Fruit fly (Drosophila melanogaster) whole organism, adult: Measurements from ENCODE around the gene cert.

Experiments
- CG11617 ChIP-seq: fragments of 200-800 bp; sonication (Bioruptor generic); optimal IDR thresholded peaks from 2 replicates; lab custom pipeline; 2017; ENCODE audit warnings: mild to moderate bottlenecking, missing biosample characterization, missing genetic modification reagents, missing genetic modification characterization
- CG12768 ChIP-seq: fragments of 200-800 bp; sonication (Bioruptor generic); optimal IDR thresholded peaks from 2 replicates; lab custom pipeline; 2017; ENCODE audit warnings: missing biosample characterization, missing genetic modification characterization, mild to moderate bottlenecking, moderate library complexity, missing genetic modification reagents
- CG33017 ChIP-seq: fragments of 200-800 bp; sonication (Bioruptor generic); optimal IDR thresholded peaks from 2 replicates; lab custom pipeline; 2018; ENCODE audit warnings: missing biosample characterization, mild to moderate bottlenecking, missing genetic modification characterization, moderate library complexity
- CG5204 ChIP-seq: fragments of 200-800 bp; sonication (Bioruptor generic); optimal IDR thresholded peaks from 2 replicates; lab custom pipeline; 2016; ENCODE audit warnings: missing biosample characterization, missing genetic modification characterization
- CG7045 ChIP-seq: fragments of 200-800 bp; sonication (Bioruptor generic); optimal IDR thresholded peaks from 2 replicates; lab custom pipeline; 2017; ENCODE audit warnings: missing biosample characterization, mild to moderate bottlenecking, missing genetic modification characterization
- cic ChIP-seq: fragments of 200-800 bp; sonication (Bioruptor generic); optimal IDR thresholded peaks from 2 replicates; lab custom pipeline; 2017; ENCODE audit warnings: missing biosample characterization, mild to moderate bottlenecking, missing genetic modification characterization, moderate library complexity
- kay ChIP-seq: fragments of 200-800 bp; sonication (Bioruptor generic); peaks from one replicate; lab custom pipeline; 2016; ENCODE audit warnings: missing biosample characterization, missing genetic modification characterization, borderline replicate concordance
- pad ChIP-seq: fragments of 200-800 bp; sonication (Bioruptor generic); optimal IDR thresholded peaks from 3 replicates; lab custom pipeline; 2017; ENCODE audit warnings: missing biosample characterization, missing genetic modification characterization, mild to moderate bottlenecking, moderate library complexity, missing genetic modification reagents
- tj ChIP-seq: fragments of 200-800 bp; sonication (Bioruptor generic); optimal IDR thresholded peaks from 3 replicates; lab custom pipeline; 2017; ENCODE audit warnings: missing biosample characterization, mild to moderate bottlenecking, missing genetic modification characterization, moderate library complexity

- TF ChIP-seq CG12768 (no peak), cic (GFP tag; lab: Kevin White, UChicago) (no peak), CG11617 (GFP tag; lab: Kevin White, UChicago) (no peak), CG7045 (GFP tag; lab: Kevin White, UChicago) (no peak), kay (GFP tag; lab: Kevin White, UChicago) (no peak), CG33017 (tag; lab: Kevin White, UChicago) (no peak), tj (GFP tag; lab: Kevin White, UChicago) (no peak), CG5204 (no peak), pad (GFP tag; lab: Kevin White, UChicago) (no peak)
These were observed 5.0 kb downstream of the cert start for dm6 chr3L:8284651-8285050.
